Worm (Caenorhabditis elegans): ENCODE measurements around the gene T13C2.3.

DNA sequence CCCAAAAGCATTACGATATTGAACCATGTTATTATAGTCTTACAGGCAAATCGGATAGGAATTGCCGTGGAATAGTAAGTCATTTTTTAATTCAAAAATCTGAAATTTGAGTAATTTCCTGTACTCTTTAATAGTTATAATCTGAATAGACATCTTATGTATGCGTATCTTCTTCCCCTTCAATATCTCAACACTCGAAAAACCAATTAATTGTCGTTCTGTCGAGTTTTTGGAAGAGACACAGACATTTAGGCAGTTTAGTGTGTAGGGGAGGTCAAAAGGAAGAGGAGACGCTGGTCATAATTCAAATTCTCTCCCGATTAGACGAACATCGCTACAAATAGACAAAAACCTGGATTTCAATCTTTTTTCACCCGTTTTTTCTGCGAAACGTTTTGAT, 46.5 kb downstream of the T13C2.3 start:
- TF ChIP-seq R02D3.7 (tag; optimal IDR thresholded peaks at IDR 0.05) (no peak), nhr-237 (tag; optimal IDR thresholded peaks at IDR 0.05) (no peak), ama-1 (optimal IDR thresholded peaks at IDR 0.05) (no peak), elt-1 (tag; optimal IDR thresholded peaks at IDR 0.05) (no peak), nhr-11 (tag; optimal IDR thresholded peaks at IDR 0.05) (no peak), gmeb-1 (tag; optimal IDR thresholded peaks at IDR 0.05) (no peak), ceh-16 (tag; optimal IDR thresholded peaks at IDR 0.05) (peak; percentile 93), ztf-4 (tag; optimal IDR thresholded peaks at IDR 0.05) (no peak), unc-39 (tag; optimal IDR thresholded peaks at IDR 0.05) (no peak), dmd-4 (tag; optimal IDR thresholded peaks at IDR 0.05) (no peak), unc-62 (GFP tag; optimal IDR thresholded peaks at IDR 0.05) (peak; percentile 31), mdl-1 (tag; optimal IDR thresholded peaks at IDR 0.05) (no peak), ZK546.5 (tag; optimal IDR thresholded peaks at IDR 0.05) (no peak)

Data from whole organism, L2 larva.